Fruit fly (Drosophila melanogaster) whole organism, pupa: ENCODE results near the gene CG18063.

ENCODE experiments used
- CG10348 ChIP-seq: fragments of 200-800 bp; sonication (Bioruptor generic); IDR thresholded peaks from 2 replicates; pipeline ENCODE4 v1.3.6; 2022; ENCODE audit warnings: missing biosample characterization, missing genetic modification characterization
- CG12605 ChIP-seq: fragments of 200-800 bp; sonication (Bioruptor generic); IDR thresholded peaks from 2 replicates; pipeline ENCODE4 v1.3.6; 2022; ENCODE audit warnings: missing biosample characterization, missing genetic modification characterization
- CG14655 ChIP-seq: fragments of 200-800 bp; sonication (Bioruptor generic); optimal IDR thresholded peaks from 3 replicates; lab custom pipeline; 2017; ENCODE audit warnings: mild to moderate bottlenecking, missing biosample characterization, missing genetic modification reagents, missing genetic modification characterization
- CG32121 ChIP-seq: fragments of 200-800 bp; sonication (Bioruptor generic); IDR thresholded peaks from 2 replicates; pipeline ENCODE4 v1.3.6; 2022; ENCODE audit warnings: missing biosample characterization, missing genetic modification characterization
- CG34367 ChIP-seq: fragments of 200-800 bp; sonication (Bioruptor generic); optimal IDR thresholded peaks from 2 replicates; lab custom pipeline; 2018; ENCODE audit warnings: missing biosample characterization, mild to moderate bottlenecking, missing genetic modification characterization
- CG4496 ChIP-seq: fragments of 200-800 bp; sonication (Bioruptor generic); IDR thresholded peaks from 3 replicates; pipeline ENCODE4 v1.3.6; 2022; ENCODE audit warnings: missing biosample characterization, missing genetic modification characterization
- CG8159 ChIP-seq: fragments of 200-800 bp; sonication (Bioruptor generic); optimal IDR thresholded peaks from 3 replicates; lab custom pipeline; 2018; ENCODE audit warnings: missing biosample characterization, mild to moderate bottlenecking, missing genetic modification characterization, moderate library complexity
- EcR ChIP-seq: fragments of 200-800 bp; sonication (Bioruptor generic); optimal IDR thresholded peaks from 3 replicates; lab custom pipeline; 2019; ENCODE audit warnings: missing biosample characterization, missing genetic modification characterization, mild to moderate bottlenecking, moderate library complexity, missing genetic modification reagents
- Pif1B ChIP-seq: fragments of 200-800 bp; sonication (Bioruptor generic); optimal IDR thresholded peaks from 3 replicates; lab custom pipeline; 2016; ENCODE audit warnings: missing biosample characterization, missing genetic modification characterization

CG18063 gene

DNA sequence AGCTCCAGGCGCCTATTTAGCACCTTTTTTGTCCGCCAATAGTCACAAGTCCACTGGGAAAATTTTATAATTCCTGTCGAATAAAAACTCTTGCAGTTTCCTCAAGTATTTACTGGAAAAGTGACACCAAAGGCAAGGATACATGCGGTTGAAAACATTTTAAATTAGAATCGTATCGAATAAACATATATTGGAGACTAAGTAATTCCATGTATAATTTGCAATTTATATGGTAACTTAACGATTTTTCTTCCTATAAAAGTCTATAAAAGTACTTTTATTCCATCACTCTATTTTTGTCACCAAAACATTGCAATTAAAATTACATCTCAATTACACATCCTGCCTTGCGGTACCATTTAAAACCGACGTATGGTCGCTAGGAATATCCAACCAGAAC lies 45.9 kb downstream of the CG18063 start, which contains the start of gene CG34167:
TSS of gene CG34167 (minus strand) at position 101 of the 400 bp plus-strand sequence.
- TF ChIP-seq CG14655 (GFP tag; lab: Kevin White, UChicago) (no peak), CG34367 (tag; lab: Kevin White, UChicago) (no peak), CG4496 (GFP tag; lab: Robert Waterston, UW) (no peak)

DNA sequence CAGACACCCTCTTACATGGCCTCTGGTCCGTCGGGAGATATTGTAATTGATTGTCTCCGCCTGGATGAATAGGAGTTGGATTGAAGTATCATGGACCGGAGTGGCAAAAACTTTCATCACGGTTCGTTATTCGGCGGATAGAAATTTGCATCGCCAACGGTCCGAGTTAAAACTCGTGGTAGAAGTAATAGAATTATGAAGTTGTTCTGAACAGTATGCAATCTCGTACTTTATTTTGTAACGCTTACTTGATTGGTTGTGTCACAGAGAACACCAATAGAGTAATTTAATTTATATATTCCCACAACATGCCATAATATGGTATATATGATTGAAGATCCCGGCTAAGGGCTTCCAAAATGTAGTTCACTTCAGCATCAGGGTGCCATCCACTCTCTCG lies 46.4 kb downstream of the CG18063 start, which contains the start of the genes CG13245 and CG43816:
TSS of gene CG13245 (plus strand) at position 301 of the 400 bp plus-strand sequence.
TSS of gene CG43816 (plus strand) at position 301 of the 400 bp plus-strand sequence.
- TF ChIP-seq Pif1B, result no peak
- no peak for TF ChIP-seq CG10348
- TF ChIP-seq EcR, result no peak
- TF ChIP-seq CG14655 (GFP tag; lab: Kevin White, UChicago), result no peak
- no peak for TF ChIP-seq CG4496 (GFP tag; lab: Robert Waterston, UW)
- TF ChIP-seq CG12605 (GFP tag; lab: Robert Waterston, UW), result no peak
- no peak for TF ChIP-seq CG34367 (tag; lab: Kevin White, UChicago)

DNA sequence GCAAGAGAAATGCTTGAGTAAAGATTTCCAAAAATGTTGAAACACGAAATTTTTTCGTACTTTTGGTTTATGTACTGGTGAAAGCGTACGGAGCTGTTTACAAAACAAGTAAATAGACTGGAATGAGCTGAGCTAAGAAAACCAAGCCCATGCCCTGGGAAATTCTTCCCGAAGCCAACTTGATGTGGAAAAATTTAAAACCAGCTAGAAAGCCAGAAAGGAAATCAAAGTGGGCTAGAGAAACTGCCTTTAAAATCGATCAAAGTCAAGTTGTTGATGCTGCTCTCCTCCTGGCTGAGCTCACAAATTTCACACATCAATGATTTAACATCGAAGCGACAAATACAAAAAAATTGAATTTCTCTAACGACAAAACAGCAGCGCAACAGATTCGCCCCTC lies 48.5 kb downstream of the CG18063 start, which contains the start of gene CG31820:
TSS of gene CG31820 (minus strand) at position 101 of the 400 bp plus-strand sequence.
- TF ChIP-seq CG8159 (tag; lab: Kevin White, UChicago), result no peak
- no peak for TF ChIP-seq CG32121
